Worm (Caenorhabditis elegans) whole organism, L4 larva: ENCODE results near the gene tag-307.
A peak's percentile ranks its signal among the peaks of the same experiment; 100 is the strongest.

Experiments
- F10B5.3 ChIP-seq: sonication (generic microtip); optimal IDR thresholded peaks from 2 replicates; lab custom pipeline; 2016; ENCODE audit warnings: mild to moderate bottlenecking, missing genetic modification characterization, missing compliant biosample characterization
- F37D6.2 ChIP-seq: sonication (generic microtip); optimal IDR thresholded peaks from 2 replicates; lab custom pipeline; 2016; ENCODE audit warnings: mild to moderate bottlenecking, missing genetic modification characterization, missing compliant biosample characterization
- F44E2.7 ChIP-seq: fragments of 200-800 bp; sonication (Bioruptor generic); IDR thresholded peaks from 2 replicates; pipeline ENCODE4 v2.1.2; 2022; ENCODE audit warnings: missing genetic modification characterization, missing compliant biosample characterization
- R02D3.7 ChIP-seq: fragments of 150-350 bp; sonication (generic microtip); optimal IDR thresholded peaks from 3 replicates; lab custom pipeline; 2014; ENCODE audit warnings: missing biosample characterization, missing genetic modification characterization
- T20F7.1 ChIP-seq: fragments of 200-800 bp; sonication (Bioruptor generic); optimal IDR thresholded peaks from 2 replicates; lab custom pipeline; 2018; ENCODE audit warnings: mild to moderate bottlenecking, missing genetic modification characterization, missing compliant biosample characterization
- Y105C5A.15 ChIP-seq: fragments of 200-800 bp; sonication (Bioruptor generic); IDR thresholded peaks from 2 replicates; pipeline ENCODE4 v1.3.6; 2022; ENCODE audit warnings: missing genetic modification characterization, missing compliant biosample characterization
- aha-1 ChIP-seq: fragments of 150-350 bp; peaks from one replicate; lab custom pipeline; 2014; ENCODE audit warnings: missing biosample characterization, missing genetic modification characterization
- ama-1 ChIP-seq: fragments of 150-350 bp; optimal IDR thresholded peaks from 2 replicates; lab custom pipeline; 2014; ENCODE audit warnings: inconsistent platforms, mixed read lengths
- arid-1 ChIP-seq: fragments of 200-800 bp; sonication (Bioruptor generic); conservative IDR thresholded peaks from 2 replicates; pipeline ENCODE4 v1.3.6; 2022; ENCODE audit warnings: missing genetic modification reagents, missing genetic modification characterization, missing compliant biosample characterization
- ceh-20 ChIP-seq: fragments of 200-800 bp; sonication (Bioruptor generic); IDR thresholded peaks from 2 replicates; pipeline ENCODE4 v1.3.6; 2022; ENCODE audit warnings: missing genetic modification reagents, missing genetic modification characterization, missing compliant biosample characterization
- ceh-28 ChIP-seq: fragments of 150-350 bp; optimal IDR thresholded peaks from 2 replicates; lab custom pipeline; 2014; ENCODE audit warnings: missing biosample characterization, missing genetic modification reagents, missing genetic modification characterization
- ceh-44 ChIP-seq: fragments of 200-800 bp; sonication (Bioruptor generic); IDR thresholded peaks from 2 replicates; pipeline ENCODE4 v1.3.6; 2022; ENCODE audit warnings: missing genetic modification reagents, missing genetic modification characterization, missing compliant biosample characterization
- ceh-62 ChIP-seq: sonication (generic microtip); optimal IDR thresholded peaks from 2 replicates; lab custom pipeline; 2017; ENCODE audit warnings: missing biosample characterization, missing genetic modification characterization
- daf-16 ChIP-seq, 3 experiments: sonication (generic microtip); optimal IDR thresholded peaks; 2 replicates each; lab custom pipeline; 2016 to 2017; ENCODE audit warnings: missing genetic modification characterization in 3 of 3, missing genetic modification reagents in 3 of 3, mild to moderate bottlenecking in 2 of 3, missing compliant biosample characterization in 2 of 3, missing biosample characterization in 1 of 3, moderate library complexity in 1 of 3
- daf-19 ChIP-seq: fragments of 200-800 bp; sonication (Bioruptor generic); conservative IDR thresholded peaks from 2 replicates; pipeline ENCODE4 v1.3.6; 2022; ENCODE audit warnings: missing genetic modification characterization, missing compliant biosample characterization
- dmd-8 ChIP-seq: fragments of 200-800 bp; sonication (Bioruptor generic); IDR thresholded peaks from 2 replicates; pipeline ENCODE4 v1.3.6; 2022; ENCODE audit warnings: missing genetic modification characterization, missing compliant biosample characterization
- dpl-1 ChIP-seq: fragments of 150-350 bp; optimal IDR thresholded peaks from 2 replicates; lab custom pipeline; 2014; ENCODE audit warnings: missing biosample characterization, missing genetic modification reagents, missing genetic modification characterization
- dve-1 ChIP-seq: sonication (generic microtip); optimal IDR thresholded peaks from 2 replicates; lab custom pipeline; 2017; ENCODE audit warnings: antibody characterized with exemption, mild to moderate bottlenecking, missing genetic modification characterization, missing compliant biosample characterization; ENCODE audit not compliant: insufficient read depth
- egl-43 ChIP-seq: fragments of 200-800 bp; sonication (Bioruptor generic); IDR thresholded peaks from 2 replicates; pipeline ENCODE4 v1.3.6; 2022; ENCODE audit warnings: missing genetic modification reagents, missing genetic modification characterization, missing compliant biosample characterization
- hlh-30 ChIP-seq: sonication (generic microtip); optimal IDR thresholded peaks from 2 replicates; lab custom pipeline; 2017; ENCODE audit warnings: antibody characterized with exemption, mild to moderate bottlenecking, missing genetic modification characterization, missing compliant biosample characterization; ENCODE audit not compliant: insufficient read depth
- hmg-1.1 ChIP-seq: fragments of 200-800 bp; sonication (Bioruptor generic); IDR thresholded peaks from 2 replicates; pipeline ENCODE4 v1.3.6; 2022; ENCODE audit warnings: missing genetic modification reagents, missing genetic modification characterization, missing compliant biosample characterization
- lim-7 ChIP-seq: fragments of 200-800 bp; sonication (Bioruptor generic); IDR thresholded peaks from 2 replicates; pipeline ENCODE4 v1.3.6; 2022; ENCODE audit warnings: missing genetic modification characterization, missing compliant biosample characterization
- lin-1 ChIP-seq: fragments of 200-800 bp; sonication (Bioruptor generic); IDR thresholded peaks from 2 replicates; pipeline ENCODE4 v1.3.6; 2022; ENCODE audit warnings: missing genetic modification reagents, missing genetic modification characterization, missing compliant biosample characterization
- lin-13 ChIP-seq: fragments of 150-350 bp; optimal IDR thresholded peaks from 2 replicates; lab custom pipeline; 2014; ENCODE audit warnings: missing biosample characterization, missing genetic modification reagents, missing genetic modification characterization
- lsy-2 ChIP-seq, 2 experiments: fragments of 150-350 bp in 1 of 2; sonication (generic microtip) in 1 of 2; optimal IDR thresholded peaks; 2 replicates each; lab custom pipeline; 2014 to 2017; ENCODE audit warnings: missing biosample characterization in 2 of 2, missing genetic modification characterization in 2 of 2
- mdt-29 ChIP-seq: fragments of 200-800 bp; sonication (Bioruptor generic); IDR thresholded peaks from 2 replicates; pipeline ENCODE4 v1.3.6; 2022; ENCODE audit warnings: missing genetic modification reagents, missing genetic modification characterization, missing compliant biosample characterization
- mxl-2 ChIP-seq: fragments of 200-800 bp; sonication (Bioruptor generic); conservative IDR thresholded peaks from 2 replicates; pipeline ENCODE4 v1.3.6; 2022; ENCODE audit warnings: missing genetic modification reagents, missing genetic modification characterization, missing compliant biosample characterization
- nhr-48 ChIP-seq: sonication (generic microtip); optimal IDR thresholded peaks from 2 replicates; lab custom pipeline; 2016; ENCODE audit warnings: mild to moderate bottlenecking, missing genetic modification characterization, missing compliant biosample characterization
- pha-4 ChIP-seq, 2 experiments: fragments of 150-350 bp in 1 of 2; fragments of 200-800 bp in 1 of 2; sonication (Bioruptor generic) in 1 of 2; IDR thresholded peaks in 1 of 2; optimal IDR thresholded peaks in 1 of 2; 2 replicates each; pipeline versions ENCODE4 v1.3.6 to Lab custom; 2014 to 2022; ENCODE audit warnings: missing genetic modification characterization in 2 of 2, missing genetic modification reagents in 2 of 2, missing biosample characterization in 1 of 2, missing compliant biosample characterization in 1 of 2
- php-3 ChIP-seq: fragments of 200-800 bp; sonication (Bioruptor generic); IDR thresholded peaks from 2 replicates; pipeline ENCODE4 v1.3.6; 2022; ENCODE audit warnings: missing genetic modification reagents, missing genetic modification characterization, missing compliant biosample characterization
- snpc-1.2 ChIP-seq: fragments of 200-800 bp; sonication (Bioruptor generic); IDR thresholded peaks from 2 replicates; pipeline ENCODE4 v1.3.6; 2022; ENCODE audit warnings: missing genetic modification reagents, missing genetic modification characterization, missing compliant biosample characterization
- tag-97 ChIP-seq: fragments of 200-800 bp; sonication (Bioruptor generic); IDR thresholded peaks from 2 replicates; pipeline ENCODE4 v1.3.6; 2022; ENCODE audit warnings: missing genetic modification characterization, missing compliant biosample characterization
- unc-39 ChIP-seq: sonication (generic microtip); optimal IDR thresholded peaks from 2 replicates; lab custom pipeline; 2017; ENCODE audit warnings: missing biosample characterization, missing genetic modification characterization
- unc-62 ChIP-seq, 3 experiments: fragments of 150-350 bp in 1 of 3; sonication (generic microtip); optimal IDR thresholded peaks in 2 of 3; peaks in 1 of 3; 1 replicate in 1 of 3; 2 replicates in 2 of 3; lab custom pipeline; 2014 to 2017; ENCODE audit warnings: missing biosample characterization in 3 of 3, missing genetic modification characterization in 3 of 3, missing genetic modification reagents in 3 of 3, missing genotype in 1 of 3
- zfp-3 ChIP-seq: fragments of 200-800 bp; sonication (Bioruptor generic); conservative IDR thresholded peaks from 2 replicates; pipeline ENCODE4 v1.3.6; 2022; ENCODE audit warnings: missing genetic modification reagents, missing genetic modification characterization, missing compliant biosample characterization

Gene tag-307

ce11 chrIII:7835684-7836083 lies 21.4 kb downstream of the tag-307 start:
- TF ChIP-seq unc-62 (GFP tag; optimal IDR thresholded peaks at IDR 0.05 in 1 of 2; lab: Kevin White, UChicago) (peak in 1 of 2 experiments; percentile 13), unc-62 (tag; optimal IDR thresholded peaks at IDR 0.05; lab: Kevin White, UChicago) (no peak), dmd-8 (GFP tag; lab: Robert Waterston, UW) (no peak)

ce11 chrIII:7834848-7835247 lies 22.2 kb downstream of the tag-307 start:
- TF ChIP-seq F10B5.3 (no peak), ceh-44 (GFP tag; lab: Robert Waterston, UW) (no peak), R02D3.7 (tag; lab: Kevin White, UChicago) (no peak), ceh-20 (GFP tag; lab: Robert Waterston, UW) (no peak), T20F7.1 (GFP tag; lab: Kevin White, UChicago) (no peak), zfp-3 (GFP tag; lab: Robert Waterston, UW) (no peak), nhr-48 (tag; lab: Kevin White, UChicago) (no peak), unc-62 (GFP tag; optimal IDR thresholded peaks at IDR 0.05 in 1 of 2; lab: Kevin White, UChicago) (no peak), unc-62 (tag; optimal IDR thresholded peaks at IDR 0.05; lab: Kevin White, UChicago) (no peak), lin-1 (no peak), F37D6.2 (no peak)

- no peak for TF ChIP-seq F44E2.7 (GFP tag; lab: Robert Waterston, UW)
- no peak for TF ChIP-seq arid-1 (GFP tag; lab: Robert Waterston, UW)
- no peak for TF ChIP-seq mdt-29 (GFP tag; lab: Robert Waterston, UW)
- no peak for TF ChIP-seq hmg-1.1
- TF ChIP-seq lim-7 (GFP tag; lab: Robert Waterston, UW): no peak
- TF ChIP-seq lin-13 (GFP tag; lab: Kevin White, UChicago): no peak
- no peak for TF ChIP-seq mxl-2 (GFP tag; lab: Robert Waterston, UW)
- no peak for TF ChIP-seq snpc-1.2 (GFP tag; lab: Robert Waterston, UW)
- TF ChIP-seq, all 104 proteins: peak for 0
Measured at ce11 chrIII:7832473-7832872, 24.6 kb downstream of the tag-307 start.

ce11 chrIII:7828576-7829461 lies 28.2 kb downstream of the tag-307 start, which contains the start of the genes egl-45 and kcmf-1:
egl-45 (minus strand) TSS chrIII:7828626.
kcmf-1 (plus strand) TSS chrIII:7829411.
- TF ChIP-seq ceh-28 (tag; lab: Kevin White, UChicago) (no peak), hlh-30 (tag; lab: Kevin White, UChicago) (peak; percentile 41), lsy-2 (tag; optimal IDR thresholded peaks at IDR 0.05; lab: Kevin White, UChicago) (peak in 1 of 2 experiments; percentile 65), tag-97 (GFP tag; lab: Robert Waterston, UW) (no peak), dve-1 (tag; lab: Kevin White, UChicago) (peak; percentile 11), ama-1 (lab: Kevin White, UChicago) (peak; percentile 14), daf-16 (GFP tag; optimal IDR thresholded peaks at IDR 0.05; lab: Kevin White, UChicago) (no peak), daf-16 (tag; optimal IDR thresholded peaks at IDR 0.05; lab: Kevin White, UChicago) (peak; percentile 40), dpl-1 (peak; percentile 61)
- TF ChIP-seq, all 104 proteins: peak for 6

ce11 chrIII:7824041-7824440 lies 33.0 kb downstream of the tag-307 start:
- TF ChIP-seq egl-43: 0 out of 2 replicates have a peak, but pooled peaks have one; percentile 11
- no peak for TF ChIP-seq php-3 (GFP tag; lab: Robert Waterston, UW)
- no peak for TF ChIP-seq pha-4 (GFP tag; IDR thresholded peaks at IDR 0.05; lab: Robert Waterston, UW)
- no peak for TF ChIP-seq pha-4 (tag; optimal IDR thresholded peaks at IDR 0.05; lab: Kevin White, UChicago)
- TF ChIP-seq Y105C5A.15: 0 out of 2 replicates have a peak, but pooled peaks have one; percentile 4
- no peak for TF ChIP-seq ceh-62 (tag; lab: Kevin White, UChicago)
- no peak for TF ChIP-seq unc-39 (tag; lab: Kevin White, UChicago)
- TF ChIP-seq dmd-8 (GFP tag; lab: Robert Waterston, UW): no peak
- peak; percentile 15 for TF ChIP-seq aha-1 (tag; lab: Kevin White, UChicago)
- peak; percentile 48; the same call in 1 of the 2 replicates for TF ChIP-seq daf-19 (GFP tag; lab: Robert Waterston, UW)
